Worm (Caenorhabditis elegans): ENCODE data around the gene F44B9.2.

F44B9.2 gene

ce11 chrIII:8020823-8021332, 1.4 kb upstream of the F44B9.2 start, which contains the start of gene lin-36 (continued):
- no peak for TF ChIP-seq ceh-40 (GFP tag; IDR thresholded peaks at IDR 0.05)
- TF ChIP-seq snpc-4 (GFP tag; optimal IDR thresholded peaks at IDR 0.05) = peak; percentile 23
- TF ChIP-seq snpc-4 (tag; optimal IDR thresholded peaks at IDR 0.05) = peak in 2 of 4 experiments; percentile 23 to 63
- peak; percentile 59 to 63 for TF ChIP-seq let-607 (tag; optimal IDR thresholded peaks at IDR 0.05)
- no peak for TF ChIP-seq F49E8.2 (tag; optimal IDR thresholded peaks at IDR 0.05; ENCODE audit: insufficient read depth)
- TF ChIP-seq unc-62 (GFP tag; optimal IDR thresholded peaks at IDR 0.05) = no peak
- TF ChIP-seq ccch-3 (GFP tag; optimal IDR thresholded peaks at IDR 0.05) = no peak
- TF ChIP-seq mcd-1 (GFP tag; IDR thresholded peaks at IDR 0.05) = peak; percentile 68
- no peak for TF ChIP-seq Y95B8A.8 (GFP tag; IDR thresholded peaks at IDR 0.05)
- TF ChIP-seq F37B4.10 (GFP tag; IDR thresholded peaks at IDR 0.05) = no peak
- TF ChIP-seq Y53G8AR.9 (GFP tag; conservative IDR thresholded peaks at IDR 0.05) = no peak
- no peak for TF ChIP-seq B0035.1 (tag; optimal IDR thresholded peaks at IDR 0.05)
- peak; percentile 47 for TF ChIP-seq tbp1 (GFP tag; optimal IDR thresholded peaks at IDR 0.05)
- TF ChIP-seq somi-1 (GFP tag; optimal IDR thresholded peaks at IDR 0.05) = no peak
- TF ChIP-seq hrde-1 (tag; optimal IDR thresholded peaks at IDR 0.05; ENCODE audit: borderline replicate concordance) = no peak
- no peak for TF ChIP-seq nhr-120 (GFP tag; IDR thresholded peaks at IDR 0.05)
- no peak for TF ChIP-seq dpff-1 (tag; optimal IDR thresholded peaks at IDR 0.05)
- TF ChIP-seq ZK185.1 (tag; optimal IDR thresholded peaks at IDR 0.05; ENCODE audit: poor library complexity, severe bottlenecking) = peak; percentile 24
- no peak for TF ChIP-seq mel-28 (tag; optimal IDR thresholded peaks at IDR 0.05; ENCODE audit: borderline replicate concordance)
- peak; percentile 32 for TF ChIP-seq nhr-80 (tag; optimal IDR thresholded peaks at IDR 0.05)
- no peak for TF ChIP-seq ama-1 (optimal IDR thresholded peaks at IDR 0.05)
- no peak for TF ChIP-seq ama-1 (GFP tag; optimal IDR thresholded peaks at IDR 0.05)
- TF ChIP-seq hmg-1.2 (GFP tag; IDR thresholded peaks at IDR 0.05) = peak; percentile 100
- TF ChIP-seq hlh-26 (GFP tag; conservative IDR thresholded peaks at IDR 0.05) = no peak
- TF ChIP-seq ceh-100 (GFP tag; IDR thresholded peaks at IDR 0.05) = 0 out of 2 replicates have a peak, but pooled peaks have one; percentile 12
- no peak for TF ChIP-seq Y56A3A.18 (GFP tag; IDR thresholded peaks at IDR 0.05)
- TF ChIP-seq B0019.2 (GFP tag; conservative IDR thresholded peaks at IDR 0.05) = no peak
- no peak for TF ChIP-seq snpc-1.1 (tag; optimal IDR thresholded peaks at IDR 0.05; ENCODE audit: insufficient read depth)
- TF ChIP-seq ztf-28 (GFP tag; IDR thresholded peaks at IDR 0.05) = no peak
- peak; percentile 59 for TF ChIP-seq F33H1.4 (GFP tag; IDR thresholded peaks at IDR 0.05)

- TF ChIP-seq ekl-4 (GFP tag; IDR thresholded peaks at IDR 0.05) (0 out of 2 replicates have a peak, but pooled peaks have one; percentile 40), snpc-4 (GFP tag; optimal IDR thresholded peaks at IDR 0.05) (no peak), snpc-4 (tag; optimal IDR thresholded peaks at IDR 0.05) (no peak), madf-3 (GFP tag; IDR thresholded peaks at IDR 0.05) (0 out of 2 replicates have a peak, but pooled peaks have one; percentile 12), B0019.2 (GFP tag; conservative IDR thresholded peaks at IDR 0.05) (0 out of 2 replicates have a peak, but pooled peaks have one; percentile 30), F57A8.1 (GFP tag; optimal IDR thresholded peaks at IDR 0.05) (no peak), nfya-2 (GFP tag; IDR thresholded peaks at IDR 0.05) (no peak), rcor-1 (GFP tag; IDR thresholded peaks at IDR 0.05) (0 out of 2 replicates have a peak, but pooled peaks have one; percentile 12), ztf-28 (GFP tag; IDR thresholded peaks at IDR 0.05) (no peak)
Measured at ce11 chrIII:8027942-8028341, 5.7 kb downstream of the F44B9.2 start, which contains the start of gene mdt-30. TSS of gene mdt-30 (minus strand) at chrIII:8028042.

- TF ChIP-seq F57A8.1 (GFP tag; optimal IDR thresholded peaks at IDR 0.05) = no peak
- peak; percentile 62; the same call in 1 of the 2 replicates for TF ChIP-seq madf-6 (GFP tag; IDR thresholded peaks at IDR 0.05)
- no peak for TF ChIP-seq ztf-3 (GFP tag; optimal IDR thresholded peaks at IDR 0.05)
- no peak for TF ChIP-seq sea-2 (GFP tag; IDR thresholded peaks at IDR 0.05)
- TF ChIP-seq F55B11.4 (tag; optimal IDR thresholded peaks at IDR 0.05; ENCODE audit: borderline replicate concordance, insufficient read depth) = no peak
- no peak for TF ChIP-seq bed-2 (GFP tag; IDR thresholded peaks at IDR 0.05)
- no peak for TF ChIP-seq nhr-90 (tag; optimal IDR thresholded peaks at IDR 0.05)
- peak; percentile 32 for TF ChIP-seq dpl-1 (GFP tag; optimal IDR thresholded peaks at IDR 0.05)
- TF ChIP-seq ztf-25 (GFP tag; IDR thresholded peaks at IDR 0.05) = no peak
- peak; percentile 9 for TF ChIP-seq lsl-1 (GFP tag; optimal IDR thresholded peaks at IDR 0.05)
- TF ChIP-seq efl-1 (GFP tag; optimal IDR thresholded peaks at IDR 0.05) = peak; percentile 42
- no peak for TF ChIP-seq lin-35 (GFP tag; optimal IDR thresholded peaks at IDR 0.05)
- TF ChIP-seq pha-4 (tag; optimal IDR thresholded peaks at IDR 0.05) = peak; percentile 9
Measured at ce11 chrIII:8029487-8029886, 7.2 kb downstream of the F44B9.2 start, which contains the start of gene F44B9.8. TSS of gene F44B9.8 (minus strand) at chrIII:8029649.

Measured in whole organism, young adult.